Fruit fly (Drosophila melanogaster) S2 (cell line): ENCODE data around the gene RpL30.

Experiments
- CG8478 ChIP-seq: fragments of >200 bp; optimal IDR thresholded peaks from 2 replicates; lab custom pipeline; 2018
- CTCF ChIP-seq, 2 experiments: fragments of >200 bp; optimal IDR thresholded peaks; 2 replicates each; lab custom pipeline; 2018

Gene RpL30

DNA sequence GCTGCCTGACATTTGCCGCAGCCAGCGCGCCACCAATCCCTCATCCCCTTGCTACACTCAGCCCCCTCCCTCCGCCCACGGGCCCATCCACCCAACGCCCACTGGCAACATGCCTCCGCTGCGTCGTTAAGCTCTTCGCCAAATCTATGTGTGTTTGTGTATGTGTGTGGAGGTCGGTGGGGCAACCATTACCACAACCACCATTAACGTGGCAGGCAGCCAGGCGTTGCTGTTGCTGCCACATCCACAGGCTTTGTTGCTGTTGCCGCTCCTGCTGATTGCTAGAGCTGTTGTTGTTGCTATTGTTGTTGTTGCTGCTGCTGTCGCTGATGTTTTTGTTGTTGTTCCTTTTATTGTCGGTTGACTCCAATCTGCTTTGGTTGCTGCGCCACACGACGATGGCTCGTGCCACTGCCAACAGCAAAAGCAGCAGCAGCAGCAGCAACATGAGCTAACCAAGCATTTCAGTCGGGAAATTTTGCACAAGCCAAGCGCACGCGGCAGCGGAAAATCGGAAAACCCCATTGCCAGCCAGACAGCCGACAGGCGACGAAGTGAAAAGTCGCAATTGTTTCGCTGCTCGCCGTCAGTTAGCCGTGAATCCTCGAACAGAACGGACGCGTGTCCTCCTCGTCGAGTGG lies 18.3 kb upstream of the RpL30 start, which contains the start of gene Sidpn:
Gene Sidpn (plus strand): TSS at position 465 of the 641 bp plus-strand sequence.
- TF ChIP-seq CG8478 (lab: Kevin White, UChicago) (no peak), CTCF (optimal IDR thresholded peaks at IDR 0.05; lab: Kevin White, UChicago) (no peak)

DNA sequence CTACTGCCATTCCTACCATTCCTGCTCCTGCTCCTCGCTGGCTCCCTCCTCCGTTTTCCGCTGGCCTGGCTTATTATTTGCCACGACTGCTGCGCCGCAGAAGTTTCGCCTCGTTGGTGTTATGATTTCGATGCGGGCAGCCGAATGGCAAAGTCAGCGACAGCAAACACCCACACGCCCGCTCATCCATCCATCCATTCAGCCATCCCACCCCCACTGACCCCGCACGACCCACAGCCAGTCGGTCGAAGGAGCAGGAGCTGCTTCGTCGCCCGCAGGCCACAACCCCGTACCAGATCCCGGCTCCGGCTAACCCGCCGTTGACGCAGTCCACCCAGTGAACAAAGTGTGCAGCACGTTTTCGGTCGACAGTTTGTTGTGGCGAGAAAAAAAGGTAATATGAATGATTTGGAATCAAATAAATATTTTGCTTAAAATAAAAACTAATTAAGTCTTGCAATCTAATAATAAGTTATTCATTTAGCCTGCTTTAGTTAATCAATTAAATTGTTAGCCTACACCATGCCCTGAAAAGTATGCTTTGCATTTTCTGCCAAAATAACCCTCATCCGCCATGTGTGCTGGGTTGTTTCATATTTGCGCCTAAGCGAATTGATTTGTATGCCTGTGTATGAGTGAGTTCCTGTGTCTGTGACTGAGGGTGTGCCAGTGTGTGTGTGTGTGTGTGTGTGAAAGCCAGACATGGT lies 17.5 kb upstream of the RpL30 start:
- no peak for TF ChIP-seq CG8478 (lab: Kevin White, UChicago)
- no peak for TF ChIP-seq CTCF (optimal IDR thresholded peaks at IDR 0.05; lab: Kevin White, UChicago)

DNA sequence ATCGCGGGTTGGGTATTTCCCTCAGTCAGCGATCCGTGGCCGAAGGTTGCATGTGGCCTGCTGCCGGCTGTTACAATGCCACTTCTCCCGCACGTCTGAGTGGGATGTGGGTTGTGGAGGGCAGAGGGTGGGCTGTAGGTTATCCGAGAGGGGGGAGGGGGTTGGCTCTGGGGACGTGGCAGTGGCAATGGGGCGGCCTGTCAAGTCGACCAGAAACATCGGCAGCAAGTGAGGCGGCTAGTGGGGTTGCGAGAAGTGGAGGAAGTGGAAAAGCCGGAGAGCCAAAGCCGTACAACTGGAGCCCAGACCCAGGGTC lies 15.6 kb upstream of the RpL30 start:
- no peak for TF ChIP-seq CTCF (optimal IDR thresholded peaks at IDR 0.05; lab: Kevin White, UChicago)
- TF ChIP-seq CG8478 (lab: Kevin White, UChicago), result no peak

DNA sequence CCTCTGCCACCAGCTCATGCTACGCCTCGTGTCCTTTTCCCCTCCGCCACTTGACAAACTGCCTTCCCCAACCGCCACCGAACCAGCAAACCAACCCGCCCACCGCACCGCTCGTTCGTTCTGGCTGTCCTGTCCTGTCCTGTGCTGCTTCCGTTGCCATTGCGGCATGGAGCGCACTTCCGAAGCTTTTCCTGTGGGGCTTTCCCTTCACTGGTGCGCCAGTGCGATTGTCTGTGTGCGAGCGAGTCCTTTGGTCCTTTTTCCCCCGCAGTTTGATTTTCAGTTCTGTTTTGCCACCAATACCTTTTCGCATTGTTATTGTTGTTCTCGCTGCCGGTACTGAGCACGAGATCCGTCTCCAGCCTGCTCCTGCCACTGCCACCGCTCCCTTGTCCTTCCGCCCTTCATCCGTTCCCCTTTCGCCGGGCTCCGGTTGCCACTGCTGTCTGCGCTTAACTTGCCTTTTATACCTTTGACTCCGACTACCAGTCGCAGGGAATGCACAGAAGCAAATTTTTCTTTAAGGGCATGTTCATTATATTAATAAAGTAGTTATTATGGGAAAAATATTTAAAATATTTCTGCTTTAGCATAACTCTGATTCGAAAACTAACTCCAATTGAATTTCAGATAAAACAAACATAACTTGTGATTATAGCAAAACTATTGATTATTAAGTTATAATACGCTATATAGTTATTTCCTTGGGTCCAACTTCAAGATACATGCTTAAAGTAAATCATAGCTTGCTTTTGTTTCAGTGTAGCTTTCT lies 15.1 kb upstream of the RpL30 start:
- TF ChIP-seq CG8478 (lab: Kevin White, UChicago) (no peak), CTCF (optimal IDR thresholded peaks at IDR 0.05; lab: Kevin White, UChicago) (no peak)

DNA sequence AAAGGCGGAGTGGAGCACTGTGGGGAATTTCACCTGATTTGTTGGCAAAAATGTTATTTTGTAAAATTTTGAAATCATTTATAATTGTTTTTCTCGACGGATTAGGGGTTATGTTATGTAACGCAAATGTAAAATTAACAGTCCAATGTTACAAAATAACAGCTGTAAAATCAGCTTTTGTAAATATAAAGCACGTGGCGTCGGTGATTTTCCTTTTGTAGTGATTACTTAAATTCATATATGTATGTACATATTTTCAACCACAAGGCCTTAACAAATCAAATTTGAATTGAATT lies 13.1 kb upstream of the RpL30 start, which contains the start of gene CG15172:
Gene CG15172 (plus strand): TSS at position 197 of the 296 bp plus-strand sequence.
- TF ChIP-seq CG8478 (lab: Kevin White, UChicago), result no peak
- TF ChIP-seq CTCF (optimal IDR thresholded peaks at IDR 0.05; lab: Kevin White, UChicago), result no peak

DNA sequence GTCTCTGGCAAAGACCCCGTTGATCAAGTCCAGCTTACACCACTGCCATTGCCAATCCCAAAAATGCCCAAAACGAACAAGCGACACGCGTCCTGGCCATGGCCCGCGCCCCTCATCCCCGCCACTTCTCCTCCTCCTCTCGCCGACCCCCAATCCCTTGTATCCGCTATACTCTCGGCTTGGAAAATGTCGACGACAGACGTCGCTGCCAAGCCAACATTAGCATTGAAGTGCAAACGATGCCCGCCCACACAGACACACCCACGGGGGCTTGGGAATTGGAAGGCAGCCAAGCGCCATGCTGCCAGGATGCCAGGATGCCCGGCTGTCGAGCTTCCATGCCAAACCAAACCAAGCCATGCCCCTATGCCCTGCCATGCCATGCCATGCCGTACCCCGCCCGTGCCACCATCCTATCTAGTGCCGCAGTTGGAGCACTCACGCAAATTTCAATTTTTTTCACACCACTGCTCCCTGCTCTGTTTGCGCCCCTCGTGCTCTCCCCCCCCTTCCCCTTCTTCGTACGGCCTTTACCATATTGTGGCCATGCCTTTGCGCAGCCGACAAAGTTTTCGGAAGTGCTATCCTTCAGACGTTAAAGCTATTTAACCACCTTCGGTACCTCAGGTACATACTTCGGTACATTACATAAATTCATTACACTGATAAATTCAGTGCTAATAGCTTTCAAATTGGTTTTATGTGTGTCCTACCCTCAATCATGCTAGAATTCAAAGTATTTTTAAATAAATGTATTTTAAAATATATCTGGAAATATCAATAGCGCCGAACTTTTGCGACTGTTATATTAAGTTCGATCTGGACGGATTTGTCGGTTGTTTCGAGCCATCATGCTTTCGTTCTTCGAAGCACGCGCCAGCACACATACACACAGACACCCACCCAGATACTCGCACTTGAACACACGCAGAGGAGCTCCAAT lies 12.4 kb upstream of the RpL30 start:
- TF ChIP-seq CTCF (optimal IDR thresholded peaks at IDR 0.05; lab: Kevin White, UChicago), result no peak
- TF ChIP-seq CG8478 (lab: Kevin White, UChicago), result no peak

DNA sequence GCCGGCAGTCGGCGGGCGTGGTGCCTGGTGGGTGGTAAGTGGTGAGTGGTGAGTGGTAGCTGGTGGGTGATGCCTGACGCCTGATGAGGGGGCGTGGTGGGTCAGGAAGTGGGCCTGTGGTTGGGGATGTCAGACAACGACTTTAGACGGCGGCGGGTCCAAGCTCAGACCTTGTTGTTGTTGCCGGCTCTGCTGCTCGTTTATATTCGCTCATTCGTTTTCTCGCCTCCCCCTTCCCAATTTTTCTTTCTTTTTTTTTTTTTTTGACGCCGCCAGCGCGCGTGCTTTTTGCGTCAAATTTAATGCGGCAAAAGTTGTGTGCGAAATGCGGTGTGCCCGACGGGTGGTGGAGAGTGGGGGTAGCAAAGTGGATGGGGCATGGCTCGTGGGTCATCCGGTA lies 10.5 kb upstream of the RpL30 start:
- TF ChIP-seq CTCF (optimal IDR thresholded peaks at IDR 0.05; lab: Kevin White, UChicago) (no peak), CG8478 (lab: Kevin White, UChicago) (no peak)

DNA sequence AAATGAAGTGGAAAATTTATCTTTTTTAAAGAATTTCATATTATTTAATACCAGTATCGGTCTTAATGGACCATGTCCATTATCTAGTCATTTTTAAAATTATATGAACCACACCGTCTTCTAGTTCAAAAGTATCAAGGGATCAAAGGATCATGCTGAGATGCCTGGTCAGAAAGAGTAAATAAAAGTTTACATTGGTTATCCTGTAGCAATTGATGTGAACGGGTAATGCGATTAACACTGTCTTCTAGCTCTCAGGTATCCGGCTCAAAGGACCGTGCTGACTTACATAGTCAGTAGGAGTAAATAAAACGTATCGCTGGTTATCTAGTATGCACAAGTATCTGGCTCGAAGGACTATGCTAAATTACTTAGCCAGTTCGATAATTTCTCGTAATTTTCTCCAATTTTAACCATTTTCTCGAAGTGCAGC lies 10.1 kb upstream of the RpL30 start:
- no peak for TF ChIP-seq CTCF (optimal IDR thresholded peaks at IDR 0.05; lab: Kevin White, UChicago)
- TF ChIP-seq CG8478 (lab: Kevin White, UChicago), result no peak

DNA sequence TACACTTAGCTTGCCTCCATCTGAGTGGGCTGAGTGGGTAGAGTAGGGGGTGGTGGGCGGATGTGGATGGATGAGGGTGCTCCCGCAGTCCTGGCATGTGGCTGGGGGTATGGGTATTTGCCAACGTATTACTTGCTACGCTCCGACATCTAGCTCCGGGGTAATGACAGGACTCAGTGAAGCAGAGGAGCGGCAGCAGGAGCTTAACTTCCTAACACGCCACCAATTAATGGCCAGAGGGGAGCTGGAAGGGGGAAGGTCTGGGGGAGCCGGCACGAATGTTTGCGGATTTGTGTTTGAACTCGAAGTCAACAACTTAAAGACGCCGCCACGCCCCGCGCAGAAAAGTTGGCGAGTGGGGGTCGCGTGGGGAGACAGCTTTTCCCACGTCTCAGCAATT lies 9.2 kb upstream of the RpL30 start:
- TF ChIP-seq CTCF (optimal IDR thresholded peaks at IDR 0.05; lab: Kevin White, UChicago) (no peak), CG8478 (lab: Kevin White, UChicago) (no peak)

DNA sequence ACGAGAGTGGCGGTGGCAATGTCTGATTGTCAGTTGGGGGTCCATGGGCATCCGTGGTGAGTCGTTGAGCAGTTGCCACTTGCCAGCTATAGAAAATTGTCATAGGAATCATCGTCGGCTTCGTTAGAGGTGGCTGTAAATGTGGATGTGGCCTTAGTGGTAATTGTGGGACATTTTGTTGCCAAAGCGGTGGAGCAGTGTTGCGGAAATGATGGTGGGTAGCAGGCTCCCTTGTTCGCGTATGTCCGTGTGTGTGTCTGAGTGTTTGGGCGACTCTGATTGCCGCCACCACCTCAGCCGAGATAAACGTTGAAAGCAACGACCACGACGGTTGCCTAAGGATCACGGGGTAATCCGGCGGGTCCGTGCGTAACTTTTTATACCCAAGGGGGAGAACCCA lies 8.0 kb upstream of the RpL30 start:
- TF ChIP-seq CTCF (optimal IDR thresholded peaks at IDR 0.05; lab: Kevin White, UChicago) (no peak), CG8478 (lab: Kevin White, UChicago) (no peak)

DNA sequence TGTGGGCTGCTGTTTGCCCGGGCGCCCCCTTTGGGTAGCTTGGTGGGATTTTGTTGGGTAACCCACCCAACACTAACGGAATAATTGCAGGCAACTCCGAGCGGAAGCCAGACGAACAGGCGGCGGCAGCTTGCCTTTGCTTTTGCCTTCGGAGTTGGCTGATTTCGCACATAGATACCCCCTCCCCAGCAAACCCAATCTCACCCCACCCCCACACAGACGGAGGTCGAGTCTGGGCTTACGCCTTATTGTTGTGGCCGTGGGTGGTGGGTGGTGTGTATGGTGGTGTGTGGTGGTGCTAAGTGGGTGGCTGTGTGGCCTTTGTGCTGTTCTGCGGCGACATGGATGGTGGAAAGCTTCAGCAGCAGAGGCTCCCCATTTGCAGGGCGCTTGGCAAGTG lies 6.5 kb upstream of the RpL30 start:
- TF ChIP-seq CG8478 (lab: Kevin White, UChicago), result no peak
- no peak for TF ChIP-seq CTCF (optimal IDR thresholded peaks at IDR 0.05; lab: Kevin White, UChicago)

DNA sequence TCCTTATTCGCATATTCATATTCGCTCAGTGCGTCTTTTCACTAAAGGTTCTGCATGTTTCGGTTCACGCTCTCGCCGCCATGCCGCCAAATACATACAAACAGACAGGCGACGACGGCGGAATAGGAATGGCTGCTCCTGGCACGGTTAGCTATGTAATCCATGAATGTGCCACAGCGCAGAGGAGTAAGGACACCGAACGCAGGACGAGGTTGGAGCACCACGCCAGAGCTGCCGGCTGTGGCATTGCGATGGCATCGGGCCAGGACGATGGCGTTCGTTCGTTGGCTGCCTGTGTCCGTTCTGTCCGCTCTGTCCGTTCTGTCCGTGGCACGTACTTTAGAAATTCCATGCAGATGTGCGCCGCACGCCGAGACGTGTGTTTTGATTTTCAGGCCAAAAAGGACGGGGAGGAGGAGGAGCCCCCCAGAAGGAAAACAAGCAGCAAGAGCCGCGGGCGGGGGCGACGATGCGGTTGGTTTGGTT lies 5.8 kb upstream of the RpL30 start:
- TF ChIP-seq CTCF (optimal IDR thresholded peaks at IDR 0.05; lab: Kevin White, UChicago) (no peak), CG8478 (lab: Kevin White, UChicago) (no peak)

DNA sequence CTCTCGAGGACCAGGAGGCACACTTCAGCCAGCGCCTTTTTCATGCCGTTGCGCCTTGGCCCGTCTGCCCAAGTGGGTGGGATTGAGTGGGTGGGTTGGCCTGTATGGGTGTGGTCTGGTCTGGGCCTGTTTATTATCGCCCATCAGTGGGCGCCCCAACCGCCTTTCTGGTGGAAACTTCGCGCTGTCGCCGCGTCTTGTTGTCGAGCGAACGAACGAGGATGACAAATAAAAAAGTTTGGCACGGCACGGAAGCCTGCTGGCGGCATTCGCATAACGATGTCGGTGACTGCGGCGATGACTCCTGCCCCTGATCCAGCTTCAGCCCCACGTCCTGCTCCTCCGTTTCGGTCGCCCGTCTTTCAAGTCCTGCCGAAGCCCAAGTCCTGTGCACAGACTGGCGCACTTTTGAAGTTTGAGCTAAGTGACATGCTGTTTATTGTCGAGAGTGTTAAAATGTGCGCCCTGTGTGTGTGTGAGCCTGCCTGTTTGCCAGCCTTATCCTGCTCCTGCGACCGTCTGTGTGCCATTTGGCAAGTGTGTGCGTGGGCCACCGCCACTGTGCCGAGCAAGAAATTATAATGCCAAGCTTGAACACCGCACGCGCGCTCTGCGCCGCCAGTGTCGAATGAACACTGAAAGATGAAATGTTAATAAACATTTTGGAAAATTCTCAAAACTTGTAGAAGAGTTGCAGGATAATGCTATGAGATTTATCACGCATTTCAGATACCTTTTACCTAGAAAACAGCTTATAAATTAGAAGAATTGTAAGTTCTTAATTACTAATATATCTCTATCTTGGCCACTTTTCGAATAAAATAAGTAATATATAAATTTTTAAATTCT lies 5.2 kb upstream of the RpL30 start:
- TF ChIP-seq CTCF (optimal IDR thresholded peaks at IDR 0.05; lab: Kevin White, UChicago), result no peak
- TF ChIP-seq CG8478 (lab: Kevin White, UChicago), result no peak
